Worm (Caenorhabditis elegans) whole organism, L4/young adult: Measurements from ENCODE around the gene srx-29.

Experiments
- W03F9.2 ChIP-seq: fragments of 150-350 bp; optimal IDR thresholded peaks from 2 replicates; lab custom pipeline; 2014; ENCODE audit warnings: missing biosample characterization, missing genetic modification characterization
- dao-5 ChIP-seq: sonication (generic microtip); optimal IDR thresholded peaks from 2 replicates; lab custom pipeline; 2016; ENCODE audit warnings: missing genotype, missing genetic modification characterization, moderate library complexity, missing compliant biosample characterization
- him-1 ChIP-seq: sonication (generic microtip); optimal IDR thresholded peaks from 2 replicates; lab custom pipeline; 2016; ENCODE audit warnings: missing genotype, missing genetic modification reagents, missing genetic modification characterization, missing compliant biosample characterization

DNA sequence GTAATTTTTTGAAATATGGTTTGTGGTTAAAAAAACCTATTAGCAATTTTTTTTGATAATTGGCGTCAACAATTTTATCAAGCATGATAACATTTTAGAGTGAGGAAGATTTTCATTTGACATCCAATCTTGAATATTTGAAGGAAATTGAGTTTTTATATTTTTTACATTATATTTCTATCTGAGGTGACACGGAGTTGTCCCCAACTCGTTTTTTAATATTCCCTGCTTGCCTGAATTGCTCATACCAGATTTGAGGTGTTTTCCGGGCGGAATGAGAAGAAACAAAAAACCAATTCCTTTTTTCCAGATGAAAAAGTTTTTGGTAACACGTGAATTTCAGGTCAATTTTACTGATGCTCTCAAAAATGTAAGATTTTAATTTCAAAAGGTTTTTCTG lies 21.6 kb upstream of the srx-29 start, which contains the start of gene Y6E2A.7:
- TF ChIP-seq him-1 (tag; lab: Kevin White, UChicago), result no peak
- TF ChIP-seq W03F9.2 (tag; lab: Kevin White, UChicago), result no peak
- no peak for TF ChIP-seq dao-5 (tag; lab: Kevin White, UChicago)
